Fruit fly (Drosophila melanogaster) whole organism, embryonic: ENCODE data around the gene H2.0.
A peak's percentile ranks its signal among the peaks of the same experiment; 100 is the strongest.

Experiments used
- CG10274 ChIP-seq: fragments of 200-800 bp; sonication (Bioruptor generic); optimal IDR thresholded peaks from 3 replicates; lab custom pipeline; 2017; ENCODE audit warnings: missing biosample characterization, mild to moderate bottlenecking, missing genetic modification characterization
- CG11504 ChIP-seq: fragments of 200-800 bp; sonication (Bioruptor generic); optimal IDR thresholded peaks from 3 replicates; lab custom pipeline; 2019; ENCODE audit warnings: missing biosample characterization, mild to moderate bottlenecking, missing genetic modification characterization, moderate library complexity
- CG12104 ChIP-seq: fragments of 200-800 bp; sonication (Bioruptor generic); optimal IDR thresholded peaks from 3 replicates; lab custom pipeline; 2016; ENCODE audit warnings: missing biosample characterization, missing genetic modification characterization
- CG1233 ChIP-seq: fragments of 200-800 bp; sonication (Bioruptor generic); optimal IDR thresholded peaks from 4 replicates; lab custom pipeline; 2018; ENCODE audit warnings: missing biosample characterization, mild to moderate bottlenecking, missing genetic modification characterization
- CG12769 ChIP-seq: fragments of 200-800 bp; sonication (Bioruptor generic); optimal IDR thresholded peaks from 2 replicates; lab custom pipeline; 2019; ENCODE audit warnings: missing biosample characterization, mild to moderate bottlenecking, missing genetic modification characterization, moderate library complexity
- CG13296 ChIP-seq: fragments of 200-800 bp; sonication (Bioruptor generic); optimal IDR thresholded peaks from 3 replicates; lab custom pipeline; 2018; ENCODE audit warnings: missing biosample characterization, mild to moderate bottlenecking, missing genetic modification characterization
- CG1603 ChIP-seq: fragments of 200-800 bp; sonication (Bioruptor generic); optimal IDR thresholded peaks from 2 replicates; lab custom pipeline; 2019; ENCODE audit warnings: missing biosample characterization, mild to moderate bottlenecking, missing genetic modification characterization, moderate library complexity
- CG18476 ChIP-seq: fragments of 200-800 bp; sonication (Bioruptor generic); optimal IDR thresholded peaks from 2 replicates; lab custom pipeline; 2016; ENCODE audit warnings: missing biosample characterization, mild to moderate bottlenecking, missing genetic modification characterization
- CG2199 ChIP-seq: fragments of 200-800 bp; sonication (Bioruptor generic); IDR thresholded peaks from 3 replicates; pipeline ENCODE4 v1.3.6; 2022; ENCODE audit warnings: missing biosample characterization, missing genetic modification characterization
- CG31365 ChIP-seq: fragments of 200-800 bp; sonication (Bioruptor generic); optimal IDR thresholded peaks from 2 replicates; lab custom pipeline; 2018; ENCODE audit warnings: missing biosample characterization, mild to moderate bottlenecking, missing genetic modification characterization
- CG31441 ChIP-seq: fragments of 200-800 bp; sonication (Bioruptor generic); IDR thresholded peaks from 2 replicates; pipeline ENCODE4 v1.3.6; 2022; ENCODE audit warnings: missing biosample characterization, missing genetic modification characterization
- CG32767 ChIP-seq: fragments of 200-800 bp; sonication (Bioruptor generic); IDR thresholded peaks from 2 replicates; pipeline ENCODE4 v1.3.6; 2022; ENCODE audit warnings: missing biosample characterization, missing genetic modification characterization
- CG3838 ChIP-seq: fragments of 200-800 bp; sonication (Bioruptor generic); optimal IDR thresholded peaks from 3 replicates; lab custom pipeline; 2016; ENCODE audit warnings: missing biosample characterization, missing genetic modification characterization
- CG4854 ChIP-seq: fragments of 200-800 bp; sonication (Bioruptor generic); optimal IDR thresholded peaks from 2 replicates; lab custom pipeline; 2016; ENCODE audit warnings: missing biosample characterization, missing genetic modification characterization, inconsistent platforms
- CG5245 ChIP-seq: fragments of 200-800 bp; sonication (Bioruptor generic); optimal IDR thresholded peaks from 3 replicates; lab custom pipeline; 2016; ENCODE audit warnings: missing biosample characterization, missing genetic modification characterization
- CG6654 ChIP-seq: fragments of 200-800 bp; sonication (Bioruptor generic); optimal IDR thresholded peaks from 2 replicates; lab custom pipeline; 2017; ENCODE audit warnings: missing biosample characterization, mild to moderate bottlenecking, missing genetic modification characterization
- CHES-1-like ChIP-seq: fragments of 200-800 bp; sonication (Bioruptor generic); optimal IDR thresholded peaks from 2 replicates; lab custom pipeline; 2016; ENCODE audit warnings: missing biosample characterization, missing genetic modification characterization
- Drgx ChIP-seq: fragments of 200-800 bp; sonication (Bioruptor generic); IDR thresholded peaks from 2 replicates; pipeline ENCODE4 v1.3.6; 2022; ENCODE audit warnings: missing biosample characterization, missing genetic modification characterization
- HLH3B ChIP-seq: fragments of 200-800 bp; sonication (Bioruptor generic); IDR thresholded peaks from 2 replicates; pipeline ENCODE4 v1.3.6; 2022; ENCODE audit warnings: missing biosample characterization, missing genetic modification characterization
- Hey ChIP-seq: fragments of 200-800 bp; sonication (Bioruptor generic); optimal IDR thresholded peaks from 3 replicates; lab custom pipeline; 2018; ENCODE audit warnings: missing biosample characterization, mild to moderate bottlenecking, missing genetic modification characterization
- Hr39 ChIP-seq: fragments of >200 bp; optimal IDR thresholded peaks from 2 replicates; lab custom pipeline; 2017
- Med ChIP-seq: fragments of 200-800 bp; sonication (Bioruptor generic); peaks from one replicate; lab custom pipeline; 2016; ENCODE audit warnings: missing biosample characterization, missing genetic modification characterization, mild to moderate bottlenecking, inconsistent platforms, moderate library complexity
- Myb ChIP-seq: fragments of 200-800 bp; sonication (Bioruptor generic); optimal IDR thresholded peaks from 2 replicates; lab custom pipeline; 2016; ENCODE audit warnings: missing biosample characterization, missing genetic modification characterization
- NFAT ChIP-seq: fragments of 200-800 bp; sonication (Bioruptor generic); IDR thresholded peaks from 2 replicates; pipeline ENCODE4 v1.3.6; 2022; ENCODE audit warnings: missing biosample characterization, missing genetic modification characterization
- Nf-YC ChIP-seq: fragments of 200-800 bp; optimal IDR thresholded peaks from 3 replicates; lab custom pipeline; 2019; ENCODE audit warnings: missing biosample characterization, mild to moderate bottlenecking, missing genetic modification characterization, moderate library complexity
- Optix ChIP-seq: fragments of 200-800 bp; sonication (Bioruptor generic); IDR thresholded peaks from 3 replicates; pipeline ENCODE4 v1.3.6; 2022; ENCODE audit warnings: missing biosample characterization, missing genetic modification characterization
- Pdp1 ChIP-seq, 2 experiments: fragments of 200-800 bp; sonication (Bioruptor generic); optimal IDR thresholded peaks; 3 replicates each; lab custom pipeline; 2016; ENCODE audit warnings: missing biosample characterization in 2 of 2, missing genetic modification characterization in 2 of 2, mild to moderate bottlenecking in 1 of 2, moderate library complexity in 1 of 2
- Sin3A ChIP-seq: fragments of >200 bp; optimal IDR thresholded peaks from 2 replicates; lab custom pipeline; 2018
- Ssrp ChIP-seq: fragments of 200-800 bp; sonication (Bioruptor generic); optimal IDR thresholded peaks from 2 replicates; lab custom pipeline; 2018; ENCODE audit warnings: missing biosample characterization, mild to moderate bottlenecking, missing genetic modification characterization, moderate library complexity
- Tbp ChIP-seq: fragments of >200 bp; optimal IDR thresholded peaks from 2 replicates; lab custom pipeline; 2018; ENCODE audit warnings: missing biosample characterization, missing genetic modification characterization
- Trl ChIP-seq, 3 experiments: fragments of >200 bp in 2 of 3; fragments of 200-800 bp in 1 of 3; sonication (Bioruptor generic) in 1 of 3; optimal IDR thresholded peaks; 2 replicates in 1 of 3; 3 replicates in 2 of 3; lab custom pipeline; 2016 to 2017; ENCODE audit warnings: missing biosample characterization in 1 of 3, missing genetic modification characterization in 1 of 3
- ara ChIP-seq: fragments of 200-800 bp; sonication (Bioruptor generic); IDR thresholded peaks from 2 replicates; pipeline ENCODE4 v1.3.6; 2022; ENCODE audit warnings: missing biosample characterization, missing genetic modification characterization
- bcd ChIP-seq: fragments of 200-800 bp; sonication (Bioruptor generic); optimal IDR thresholded peaks from 2 replicates; lab custom pipeline; 2017; ENCODE audit warnings: missing biosample characterization, mild to moderate bottlenecking, missing genetic modification characterization
- cad ChIP-seq: fragments of >200 bp; optimal IDR thresholded peaks from 2 replicates; lab custom pipeline; 2017; ENCODE audit warnings: missing biosample characterization, missing genetic modification characterization
- chn ChIP-seq: fragments of 200-800 bp; sonication (Bioruptor generic); optimal IDR thresholded peaks from 2 replicates; lab custom pipeline; 2016; ENCODE audit warnings: missing biosample characterization, missing genetic modification characterization
- ci ChIP-seq: fragments of 200-800 bp; sonication (Bioruptor generic); IDR thresholded peaks from 3 replicates; pipeline ENCODE4 v1.3.6; 2022; ENCODE audit warnings: missing biosample characterization, missing genetic modification characterization
- crol ChIP-seq: fragments of 200-800 bp; sonication (Bioruptor generic); IDR thresholded peaks from 2 replicates; pipeline ENCODE4 v1.3.6; 2022; ENCODE audit warnings: missing biosample characterization, missing genetic modification characterization
- dpn ChIP-seq, 2 experiments: fragments of 200-800 bp; sonication (Bioruptor generic); optimal IDR thresholded peaks; 3 replicates each; lab custom pipeline; 2016; ENCODE audit warnings: missing biosample characterization in 2 of 2, missing genetic modification characterization in 2 of 2
- ems ChIP-seq: fragments of 200-800 bp; sonication (Bioruptor generic); optimal IDR thresholded peaks from 3 replicates; lab custom pipeline; 2016; ENCODE audit warnings: missing biosample characterization, missing genetic modification characterization
- ewg ChIP-seq: fragments of 200-800 bp; sonication (Bioruptor generic); optimal IDR thresholded peaks from 3 replicates; lab custom pipeline; 2017; ENCODE audit warnings: mild to moderate bottlenecking, missing biosample characterization, missing genetic modification reagents, missing genetic modification characterization
- hkb ChIP-seq, 2 experiments: fragments of 200-800 bp in 1 of 2; fragments of >200 bp in 1 of 2; sonication (Bioruptor generic) in 1 of 2; IDR thresholded peaks in 1 of 2; optimal IDR thresholded peaks in 1 of 2; 2 replicates each; pipeline versions ENCODE4 v1.3.6 to Lab custom; 2017 to 2022; ENCODE audit warnings: missing biosample characterization in 1 of 2, missing genetic modification characterization in 1 of 2
- lilli ChIP-seq: fragments of 200-800 bp; sonication (Bioruptor generic); optimal IDR thresholded peaks from 3 replicates; lab custom pipeline; 2016; ENCODE audit warnings: missing biosample characterization, missing genetic modification characterization
- mam ChIP-seq: fragments of 200-800 bp; sonication (Bioruptor generic); optimal IDR thresholded peaks from 3 replicates; lab custom pipeline; 2016; ENCODE audit warnings: missing biosample characterization, missing genetic modification characterization
- sd ChIP-seq: fragments of 200-800 bp; sonication (Bioruptor generic); optimal IDR thresholded peaks from 3 replicates; lab custom pipeline; 2018; ENCODE audit warnings: missing biosample characterization, mild to moderate bottlenecking, missing genetic modification characterization, moderate library complexity
- slbo ChIP-seq: fragments of 200-800 bp; sonication (Bioruptor generic); IDR thresholded peaks from 2 replicates; pipeline ENCODE4 v1.3.6; 2022; ENCODE audit warnings: missing biosample characterization, missing genetic modification characterization
- slp2 ChIP-seq: fragments of 200-800 bp; sonication (Bioruptor generic); optimal IDR thresholded peaks from 2 replicates; lab custom pipeline; 2016; ENCODE audit warnings: missing biosample characterization, missing genetic modification characterization
- so ChIP-seq: fragments of 200-800 bp; sonication (Bioruptor generic); IDR thresholded peaks from 3 replicates; pipeline ENCODE4 v1.3.6; 2022; ENCODE audit warnings: missing biosample characterization, missing genetic modification characterization
- sob ChIP-seq: fragments of 200-800 bp; sonication (Bioruptor generic); IDR thresholded peaks from 2 replicates; pipeline ENCODE4 v1.3.6; 2022; ENCODE audit warnings: missing biosample characterization, missing genetic modification characterization
- toy ChIP-seq: fragments of 200-800 bp; sonication (Bioruptor generic); IDR thresholded peaks from 2 replicates; pipeline ENCODE4 v1.3.6; 2022; ENCODE audit warnings: missing biosample characterization, missing genetic modification characterization
- trem ChIP-seq: fragments of 200-800 bp; optimal IDR thresholded peaks from 3 replicates; lab custom pipeline; 2019; ENCODE audit warnings: missing biosample characterization, mild to moderate bottlenecking, missing genetic modification characterization, moderate library complexity
- z ChIP-seq: fragments of 200-800 bp; sonication (Bioruptor generic); IDR thresholded peaks from 3 replicates; pipeline ENCODE4 v1.3.6; 2022; ENCODE audit warnings: missing biosample characterization, missing genetic modification characterization
- zen ChIP-seq: fragments of 200-800 bp; sonication (Bioruptor generic); optimal IDR thresholded peaks from 3 replicates; lab custom pipeline; 2018; ENCODE audit warnings: missing biosample characterization, mild to moderate bottlenecking, missing genetic modification characterization, moderate library complexity

The H2.0 gene

DNA sequence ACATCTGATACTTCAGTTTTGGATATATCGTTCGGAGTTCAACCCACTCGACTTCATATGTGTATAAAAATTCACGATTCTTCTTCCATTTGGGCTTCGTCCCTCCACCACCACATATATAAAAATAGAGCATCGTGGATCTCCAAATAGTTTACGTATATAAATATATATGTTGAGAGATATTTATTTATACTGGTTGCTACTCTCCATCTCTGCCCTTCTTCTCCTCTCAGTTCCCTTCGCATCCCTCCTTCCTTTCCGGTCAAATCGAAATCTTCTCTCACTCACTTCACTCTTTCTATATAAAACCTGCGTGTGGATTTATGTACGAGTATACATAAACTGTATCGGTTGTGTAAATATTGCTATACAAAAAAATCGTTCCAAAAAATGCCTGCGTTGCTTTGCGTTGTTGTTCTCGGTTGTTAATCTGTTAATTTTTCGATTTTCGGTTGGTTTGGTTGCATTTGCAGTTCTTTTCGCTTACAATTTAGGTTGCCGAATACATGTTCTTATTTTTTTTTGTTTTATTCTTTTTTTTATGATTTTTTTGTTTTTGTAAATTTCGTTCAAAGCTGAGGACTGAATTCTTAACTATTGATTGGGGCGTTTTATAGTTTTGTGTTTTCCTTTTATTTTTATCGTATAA is 46.5 kb downstream of the H2.0 start:
- TF ChIP-seq CG31441 (GFP tag; lab: Robert Waterston, UW) (0 out of 2 replicates have a peak, but pooled peaks have one; percentile 19), Hey (tag; lab: Kevin White, UChicago) (no peak), Med (GFP tag; lab: Kevin White, UChicago) (no peak), Tbp (GFP tag; lab: Kevin White, UChicago) (no peak), Ssrp (tag; lab: Kevin White, UChicago) (no peak), CG6654 (GFP tag; lab: Kevin White, UChicago) (no peak), zen (tag; lab: Kevin White, UChicago) (no peak), ems (GFP tag; lab: Kevin White, UChicago) (no peak), CG4854 (GFP tag; lab: Kevin White, UChicago) (no peak), toy (GFP tag; lab: Robert Waterston, UW) (no peak), ara (GFP tag; lab: Robert Waterston, UW) (no peak), CG12769 (tag; lab: Kevin White, UChicago) (peak; percentile 70), Drgx (GFP tag; lab: Robert Waterston, UW) (no peak), cad (GFP tag; lab: Kevin White, UChicago) (no peak), sd (peak; percentile 30), mam (no peak), Sin3A (no peak), Trl (optimal IDR thresholded peaks at IDR 0.05; lab: Kevin White, UChicago) (peak; percentile 30 to 58), Trl (GFP tag; optimal IDR thresholded peaks at IDR 0.05; lab: Kevin White, UChicago) (no peak), CHES-1-like (GFP tag; lab: Kevin White, UChicago) (no peak), Myb (GFP tag; lab: Kevin White, UChicago) (no peak), crol (GFP tag; lab: Robert Waterston, UW) (peak; percentile 69; the same call in 1 of the 2 replicates), NFAT (no peak), CG31365 (tag; lab: Kevin White, UChicago) (no peak), CG3838 (GFP tag; lab: Kevin White, UChicago) (no peak), slp2 (GFP tag; lab: Kevin White, UChicago) (no peak), Nf-YC (tag; lab: Kevin White, UChicago) (no peak), Pdp1 (GFP tag; optimal IDR thresholded peaks at IDR 0.05; lab: Kevin White, UChicago) (peak in 1 of 2 experiments; percentile 41), CG32767 (peak; percentile 20; the same call in 1 of the 2 replicates), CG12104 (GFP tag; lab: Kevin White, UChicago) (no peak), Optix (GFP tag; lab: Robert Waterston, UW) (no peak), CG5245 (no peak), HLH3B (GFP tag; lab: Robert Waterston, UW) (no peak), CG10274 (GFP tag; lab: Kevin White, UChicago) (no peak), z (peak; percentile 78), ci (GFP tag; lab: Robert Waterston, UW) (0 out of 3 replicates have a peak, but pooled peaks have one; percentile 18), CG2199 (peak; percentile 29; the same call in 1 of the 3 replicates)

DNA sequence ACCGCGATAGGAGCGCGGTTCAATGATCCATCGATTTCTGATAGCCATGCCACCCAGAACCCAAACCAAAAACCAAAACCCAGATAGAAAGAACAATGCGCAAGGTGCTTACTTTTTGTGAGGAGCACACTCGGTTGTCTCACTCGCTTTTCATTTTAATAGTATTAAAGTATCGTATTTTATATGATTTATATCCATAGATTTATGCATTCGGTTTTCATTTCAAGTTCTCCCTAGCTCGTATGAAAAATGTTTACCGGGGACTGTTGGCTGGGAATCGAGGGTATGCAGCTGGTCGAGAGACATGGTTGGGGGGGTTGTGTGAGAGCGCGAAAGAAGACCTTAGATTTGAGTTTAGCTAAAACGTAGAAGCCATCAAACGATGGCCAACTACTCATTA is 47.2 kb downstream of the H2.0 start:
- no peak for TF ChIP-seq trem (tag; lab: Kevin White, UChicago)
- peak; percentile 5 for TF ChIP-seq chn (GFP tag; lab: Kevin White, UChicago)
- TF ChIP-seq slbo (GFP tag; lab: Robert Waterston, UW), result peak; percentile 72
- TF ChIP-seq bcd (GFP tag; lab: Kevin White, UChicago), result peak; percentile 29
- peak; percentile 67 for TF ChIP-seq sob (GFP tag; lab: Robert Waterston, UW)
- peak; percentile 43 for TF ChIP-seq CG11504 (tag; lab: Kevin White, UChicago)
- no peak for TF ChIP-seq Hr39
- TF ChIP-seq CG1233 (GFP tag; lab: Kevin White, UChicago), result peak; percentile 9
- no peak for TF ChIP-seq hkb (optimal IDR thresholded peaks at IDR 0.05; lab: Kevin White, UChicago)
- TF ChIP-seq hkb (GFP tag; IDR thresholded peaks at IDR 0.05; lab: Robert Waterston, UW), result peak; percentile 34; the same call in 1 of the 2 replicates
- peak; percentile 66 for TF ChIP-seq lilli
- peak; percentile 62 for TF ChIP-seq CG1603 (tag; lab: Kevin White, UChicago)
- TF ChIP-seq dpn (GFP tag; optimal IDR thresholded peaks at IDR 0.05; lab: Kevin White, UChicago), result peak; percentile 3 to 9
- TF ChIP-seq CG18476 (GFP tag; lab: Kevin White, UChicago), result peak; percentile 12
- TF ChIP-seq CG13296 (GFP tag; lab: Kevin White, UChicago), result no peak
- peak; percentile 14 for TF ChIP-seq ewg (GFP tag; lab: Kevin White, UChicago)
- TF ChIP-seq so (GFP tag; lab: Robert Waterston, UW), result peak; percentile 73; the same call in 2 of the 3 replicates
